Worm (Caenorhabditis elegans) whole organism, L3 larva: ENCODE measurements around the gene F40A3.6.
A peak's percentile ranks its signal among the peaks of the same experiment; 100 is the strongest.

ENCODE experiments used
- R02D3.7 ChIP-seq: fragments of 150-350 bp; optimal IDR thresholded peaks from 2 replicates; lab custom pipeline; 2014; ENCODE audit warnings: missing biosample characterization, missing genetic modification characterization
- ZK546.5 ChIP-seq: sonication (generic microtip); optimal IDR thresholded peaks from 2 replicates; lab custom pipeline; 2017; ENCODE audit warnings: missing biosample characterization, missing genetic modification characterization
- aly-2 ChIP-seq: fragments of 150-350 bp; optimal IDR thresholded peaks from 2 replicates; lab custom pipeline; 2014; ENCODE audit warnings: missing biosample characterization, missing genetic modification characterization
- ceh-16 ChIP-seq: sonication (generic microtip); optimal IDR thresholded peaks from 2 replicates; lab custom pipeline; 2017; ENCODE audit warnings: missing biosample characterization, missing genetic modification characterization
- ceh-28 ChIP-seq: fragments of 150-350 bp; optimal IDR thresholded peaks from 2 replicates; lab custom pipeline; 2014; ENCODE audit warnings: missing biosample characterization, missing genetic modification reagents, missing genetic modification characterization
- ceh-9 ChIP-seq: sonication (generic microtip); optimal IDR thresholded peaks from 2 replicates; lab custom pipeline; 2018; ENCODE audit warnings: missing biosample characterization, missing genetic modification characterization
- daf-12 ChIP-seq: fragments of 150-350 bp; optimal IDR thresholded peaks from 2 replicates; lab custom pipeline; 2014; ENCODE audit warnings: missing biosample characterization, missing genetic modification reagents, missing genetic modification characterization
- egl-5 ChIP-seq: fragments of 150-350 bp; optimal IDR thresholded peaks from 2 replicates; lab custom pipeline; 2017; ENCODE audit warnings: missing biosample characterization, missing genetic modification reagents, missing genetic modification characterization, inconsistent platforms
- elt-2 ChIP-seq: sonication (generic microtip); optimal IDR thresholded peaks from 2 replicates; lab custom pipeline; 2016; ENCODE audit warnings: missing genetic modification reagents, mild to moderate bottlenecking, missing genetic modification characterization, missing compliant biosample characterization
- elt-3 ChIP-seq, 3 experiments: fragments of 150-350 bp in 1 of 3; sonication (generic microtip) in 2 of 3; optimal IDR thresholded peaks; 2 replicates in 2 of 3; 4 replicates in 1 of 3; lab custom pipeline; 2014 to 2017; ENCODE audit warnings: missing biosample characterization in 3 of 3, missing genetic modification characterization in 3 of 3
- eor-1 ChIP-seq, 2 experiments: fragments of 150-350 bp; optimal IDR thresholded peaks; 2 replicates each; lab custom pipeline; 2014 to 2018; ENCODE audit warnings: missing biosample characterization in 2 of 2, missing genetic modification characterization in 2 of 2
- fkh-10 ChIP-seq: sonication (generic microtip); optimal IDR thresholded peaks from 2 replicates; lab custom pipeline; 2017; ENCODE audit warnings: missing biosample characterization, missing genetic modification reagents, missing genetic modification characterization
- fkh-2 ChIP-seq: fragments of 150-350 bp; optimal IDR thresholded peaks from 2 replicates; lab custom pipeline; 2014; ENCODE audit warnings: missing biosample characterization, missing genetic modification reagents, missing genetic modification characterization
- fos-1 ChIP-seq: fragments of 150-350 bp; optimal IDR thresholded peaks from 2 replicates; lab custom pipeline; 2014; ENCODE audit warnings: missing biosample characterization, missing genetic modification characterization
- jun-1 ChIP-seq: fragments of 150-350 bp; optimal IDR thresholded peaks from 2 replicates; lab custom pipeline; 2014; ENCODE audit warnings: missing biosample characterization, missing genetic modification reagents, missing genetic modification characterization
- lin-39 ChIP-seq: fragments of 150-350 bp; optimal IDR thresholded peaks from 2 replicates; lab custom pipeline; 2018; ENCODE audit warnings: missing biosample characterization, missing genetic modification reagents, missing genetic modification characterization
- mdl-1 ChIP-seq: fragments of 150-350 bp; optimal IDR thresholded peaks from 2 replicates; lab custom pipeline; 2014; ENCODE audit warnings: missing biosample characterization, missing genetic modification characterization
- nfya-1 ChIP-seq: sonication (generic microtip); optimal IDR thresholded peaks from 2 replicates; lab custom pipeline; 2017; ENCODE audit warnings: missing genetic modification characterization, mild to moderate bottlenecking, missing compliant biosample characterization, antibody characterized with exemption, moderate library complexity; ENCODE audit not compliant: insufficient read depth
- nhr-23 ChIP-seq: fragments of 150-350 bp; optimal IDR thresholded peaks from 2 replicates; lab custom pipeline; 2014; ENCODE audit warnings: missing biosample characterization, missing genetic modification reagents, missing genetic modification characterization
- nhr-237 ChIP-seq: fragments of 150-350 bp; optimal IDR thresholded peaks from 2 replicates; lab custom pipeline; 2014; ENCODE audit warnings: missing biosample characterization, missing genetic modification characterization
- nhr-25 ChIP-seq: sonication (generic microtip); optimal IDR thresholded peaks from 2 replicates; lab custom pipeline; 2017; ENCODE audit warnings: missing biosample characterization, missing genetic modification characterization
- nhr-67 ChIP-seq: fragments of 150-350 bp; optimal IDR thresholded peaks from 2 replicates; lab custom pipeline; 2014; ENCODE audit warnings: missing biosample characterization, missing genetic modification characterization
- nhr-77 ChIP-seq: fragments of 150-350 bp; optimal IDR thresholded peaks from 2 replicates; lab custom pipeline; 2014; ENCODE audit warnings: missing biosample characterization, missing genetic modification characterization
- pha-4 ChIP-seq: fragments of 150-350 bp; optimal IDR thresholded peaks from 2 replicates; lab custom pipeline; 2014; ENCODE audit warnings: missing biosample characterization, missing genetic modification reagents, missing genetic modification characterization
- pqm-1 ChIP-seq: fragments of 150-350 bp; optimal IDR thresholded peaks from 2 replicates; lab custom pipeline; 2017; ENCODE audit warnings: missing biosample characterization, missing genetic modification characterization, inconsistent platforms
- sea-2 ChIP-seq: fragments of 150-350 bp; sonication (generic microtip); optimal IDR thresholded peaks from 4 replicates; lab custom pipeline; 2014; ENCODE audit warnings: missing biosample characterization, missing genetic modification reagents, missing genetic modification characterization
- snpc-4 ChIP-seq: fragments of 150-350 bp; optimal IDR thresholded peaks from 2 replicates; lab custom pipeline; 2014; ENCODE audit warnings: missing biosample characterization, missing genetic modification characterization
- tbx-2 ChIP-seq: sonication (generic microtip); optimal IDR thresholded peaks from 2 replicates; lab custom pipeline; 2016; ENCODE audit warnings: mild to moderate bottlenecking, missing genetic modification characterization, missing compliant biosample characterization
- ztf-4 ChIP-seq: fragments of 150-350 bp; optimal IDR thresholded peaks from 2 replicates; lab custom pipeline; 2014; ENCODE audit warnings: missing biosample characterization, missing genetic modification characterization

Gene F40A3.6

ce11 chrV:7926784-7927183 lies 33.1 kb upstream of the F40A3.6 start, which contains the start of gene srsx-6:
Gene srsx-6, plus strand, starts transcription at chrV:7927084.
- no peak for TF ChIP-seq egl-5 (tag; lab: Kevin White, UChicago)
- no peak for TF ChIP-seq ztf-4 (tag; lab: Kevin White, UChicago)
- TF ChIP-seq mdl-1 (tag; lab: Kevin White, UChicago) = no peak

DNA sequence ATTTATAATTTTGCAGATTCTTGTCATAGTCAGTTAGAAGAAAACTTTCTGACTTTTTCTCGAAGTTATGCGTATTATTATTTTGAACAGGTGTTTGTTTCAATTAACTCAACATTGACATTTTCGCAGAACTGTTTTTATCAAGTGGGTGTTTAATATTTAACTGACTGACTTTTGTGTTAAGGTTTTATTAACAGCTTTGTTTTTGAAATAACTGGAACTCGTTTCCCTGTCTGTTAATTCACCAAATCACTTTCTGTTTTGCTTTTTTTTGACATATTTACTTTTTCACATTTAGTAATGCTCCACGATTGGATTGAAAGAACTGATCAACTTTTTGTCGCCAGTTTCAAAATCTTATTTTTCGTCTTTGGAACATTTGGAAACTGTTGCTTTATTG lies 31.8 kb upstream of the F40A3.6 start, which contains the start of gene srsx-7:
Gene srsx-7 (plus strand): TSS at position 301 of the 400 bp plus-strand sequence.
- TF ChIP-seq nhr-23 (tag; lab: Kevin White, UChicago) (no peak), R02D3.7 (tag; lab: Kevin White, UChicago) (no peak), ztf-4 (tag; lab: Kevin White, UChicago) (no peak), ceh-28 (tag; lab: Kevin White, UChicago) (no peak), pqm-1 (no peak), daf-12 (tag; lab: Kevin White, UChicago) (no peak), pha-4 (tag; lab: Kevin White, UChicago) (no peak), fkh-2 (tag; lab: Kevin White, UChicago) (no peak), nfya-1 (tag; lab: Kevin White, UChicago) (no peak), ceh-9 (tag; lab: Kevin White, UChicago) (no peak), nhr-25 (tag; lab: Kevin White, UChicago) (no peak), nhr-67 (no peak), nhr-237 (no peak), jun-1 (tag; lab: Kevin White, UChicago) (no peak), sea-2 (no peak)

DNA sequence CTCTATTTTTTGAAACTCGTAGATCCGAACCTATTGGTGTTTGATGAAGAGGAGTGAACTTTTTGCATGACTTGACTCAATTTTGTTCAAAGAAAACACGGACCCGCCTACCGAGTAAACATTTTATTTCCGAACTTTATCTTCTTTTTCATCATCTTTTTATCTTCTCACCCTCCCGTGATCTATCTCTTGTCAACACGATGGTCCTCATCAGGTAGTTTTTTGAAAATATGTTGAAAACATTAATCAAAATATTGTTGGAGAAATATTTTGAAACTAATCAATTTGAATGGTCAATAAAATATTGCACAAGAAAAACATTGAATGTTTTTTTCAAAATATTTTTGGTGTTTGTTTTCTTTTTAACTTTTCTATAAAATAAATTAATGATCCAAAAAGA lies 14.8 kb upstream of the F40A3.6 start:
- TF ChIP-seq ZK546.5 (tag; lab: Kevin White, UChicago) (no peak), fkh-10 (GFP tag; lab: Kevin White, UChicago) (peak; percentile 1), nhr-67 (no peak), fos-1 (tag; lab: Kevin White, UChicago) (no peak), eor-1 (tag; optimal IDR thresholded peaks at IDR 0.05; lab: Kevin White, UChicago) (no peak), nhr-77 (tag; lab: Kevin White, UChicago) (no peak), nhr-23 (tag; lab: Kevin White, UChicago) (no peak), ceh-16 (no peak)

ce11 chrV:7904389-7904788 lies 10.7 kb upstream of the F40A3.6 start:
- TF ChIP-seq elt-2 (tag; lab: Kevin White, UChicago) (no peak), pqm-1 (no peak), fkh-10 (GFP tag; lab: Kevin White, UChicago) (peak; percentile 19), nhr-77 (tag; lab: Kevin White, UChicago) (no peak), nhr-25 (tag; lab: Kevin White, UChicago) (no peak), ceh-9 (tag; lab: Kevin White, UChicago) (no peak)

DNA sequence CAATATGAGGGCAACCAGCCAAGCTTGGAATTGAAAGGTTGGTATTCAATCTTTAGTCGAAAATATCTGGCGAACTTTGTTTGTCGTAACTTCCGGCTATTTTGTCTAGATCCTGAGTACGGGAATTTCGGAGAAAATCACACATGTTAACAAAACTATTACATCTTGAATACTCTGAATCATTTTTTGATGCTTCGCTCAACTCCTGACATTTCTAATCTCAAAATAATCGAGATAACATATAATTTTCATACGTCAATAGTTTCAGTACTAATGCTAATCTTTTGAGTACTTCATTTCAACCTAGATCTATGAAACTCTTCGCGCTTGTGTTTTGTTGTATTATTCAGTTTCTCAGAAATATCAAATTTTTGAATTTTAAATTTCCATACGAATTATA lies 7.6 kb upstream of the F40A3.6 start:
- TF ChIP-seq snpc-4 (tag; lab: Kevin White, UChicago) = no peak
- TF ChIP-seq tbx-2 (tag; lab: Kevin White, UChicago) = no peak

ce11 chrV:7899761-7900160 lies 6.1 kb upstream of the F40A3.6 start, which contains the start of gene F40A3.7:
Gene F40A3.7, minus strand, starts transcription at chrV:7899861.
- TF ChIP-seq fkh-2 (tag; lab: Kevin White, UChicago) = no peak
- no peak for TF ChIP-seq aly-2

- peak; percentile 52 for TF ChIP-seq lin-39 (tag; lab: Kevin White, UChicago)
- TF ChIP-seq elt-3 (tag; optimal IDR thresholded peaks at IDR 0.05; lab: Kevin White, UChicago) = no peak
- TF ChIP-seq, all 47 proteins: peak for 1
Observed at ce11 chrV:7891230-7891629, 2.4 kb downstream of the F40A3.6 start, which contains the start of gene F40A3.1. Gene F40A3.1, plus strand, starts transcription at chrV:7891530.
